Worm (Caenorhabditis elegans) whole organism, mixed stage, embryonic: ENCODE results near the gene idh-1.

Source experiments
- M03D4.4 ChIP-seq: sonication (generic microtip); optimal IDR thresholded peaks from 2 replicates; lab custom pipeline; 2017; ENCODE audit warnings: mild to moderate bottlenecking, missing genetic modification characterization, missing compliant biosample characterization
- bed-3 ChIP-seq: fragments of 200-800 bp; sonication (Bioruptor generic); optimal IDR thresholded peaks from 3 replicates; lab custom pipeline; 2018; ENCODE audit warnings: mild to moderate bottlenecking, missing genetic modification characterization, moderate library complexity, missing compliant biosample characterization
- blmp-1 ChIP-seq: fragments of 150-350 bp; optimal IDR thresholded peaks from 2 replicates; lab custom pipeline; 2014; ENCODE audit warnings: missing biosample characterization, missing genetic modification characterization
- ceh-39 ChIP-seq: fragments of 150-350 bp; optimal IDR thresholded peaks from 2 replicates; lab custom pipeline; 2014; ENCODE audit warnings: missing biosample characterization, missing genetic modification characterization
- ceh-43 ChIP-seq: fragments of 200-800 bp; sonication (Bioruptor generic); optimal IDR thresholded peaks from 2 replicates; lab custom pipeline; 2018; ENCODE audit warnings: mild to moderate bottlenecking, missing genetic modification characterization, moderate library complexity, missing compliant biosample characterization
- ceh-83 ChIP-seq: fragments of 200-800 bp; sonication (Bioruptor generic); optimal IDR thresholded peaks from 2 replicates; lab custom pipeline; 2018; ENCODE audit warnings: mild to moderate bottlenecking, missing genetic modification characterization, missing compliant biosample characterization
- ces-1 ChIP-seq: fragments of 150-350 bp; optimal IDR thresholded peaks from 2 replicates; lab custom pipeline; 2014; ENCODE audit warnings: missing biosample characterization, missing genetic modification reagents, missing genetic modification characterization
- cnd-1 ChIP-seq: fragments of 200-800 bp; sonication (Bioruptor generic); optimal IDR thresholded peaks from 2 replicates; lab custom pipeline; 2018; ENCODE audit warnings: mild to moderate bottlenecking, missing genetic modification characterization, missing compliant biosample characterization
- drap-1 ChIP-seq: fragments of 200-800 bp; sonication (Bioruptor generic); optimal IDR thresholded peaks from 3 replicates; lab custom pipeline; 2018; ENCODE audit warnings: mild to moderate bottlenecking, missing genetic modification characterization, missing compliant biosample characterization
- elt-3 ChIP-seq: fragments of 150-350 bp; optimal IDR thresholded peaks from 2 replicates; lab custom pipeline; 2014; ENCODE audit warnings: missing biosample characterization, missing genetic modification characterization
- flh-1 ChIP-seq: fragments of 200-800 bp; sonication (Bioruptor generic); optimal IDR thresholded peaks from 2 replicates; lab custom pipeline; 2018; ENCODE audit warnings: mild to moderate bottlenecking, missing genetic modification characterization, moderate library complexity, missing compliant biosample characterization
- ham-2 ChIP-seq: fragments of 200-800 bp; sonication (Bioruptor generic); optimal IDR thresholded peaks from 2 replicates; lab custom pipeline; 2018; ENCODE audit warnings: mild to moderate bottlenecking, missing genetic modification characterization, missing compliant biosample characterization
- hlh-1 ChIP-seq: fragments of 150-350 bp; optimal IDR thresholded peaks from 2 replicates; lab custom pipeline; 2014; ENCODE audit warnings: missing biosample characterization, missing genetic modification reagents, missing genetic modification characterization
- lin-32 ChIP-seq: fragments of 200-800 bp; sonication (Bioruptor generic); optimal IDR thresholded peaks from 2 replicates; lab custom pipeline; 2018; ENCODE audit warnings: mild to moderate bottlenecking, missing genetic modification characterization, missing compliant biosample characterization
- lsy-2 ChIP-seq: fragments of 150-350 bp; optimal IDR thresholded peaks from 2 replicates; lab custom pipeline; 2014; ENCODE audit warnings: missing biosample characterization, missing genetic modification characterization
- mab-5 ChIP-seq: fragments of 150-350 bp; optimal IDR thresholded peaks from 2 replicates; lab custom pipeline; 2014; ENCODE audit warnings: missing biosample characterization, missing genetic modification characterization
- mep-1 ChIP-seq: fragments of 150-350 bp; optimal IDR thresholded peaks from 2 replicates; lab custom pipeline; 2017; ENCODE audit warnings: missing biosample characterization, missing genetic modification reagents, missing genetic modification characterization, inconsistent platforms
- mls-2 ChIP-seq: sonication (generic microtip); optimal IDR thresholded peaks from 2 replicates; lab custom pipeline; 2016; ENCODE audit warnings: mild to moderate bottlenecking, missing genetic modification characterization, moderate library complexity, missing compliant biosample characterization
- nhr-12 ChIP-seq: fragments of 150-350 bp; optimal IDR thresholded peaks from 2 replicates; lab custom pipeline; 2014; ENCODE audit warnings: missing biosample characterization, missing genetic modification characterization
- nhr-2 ChIP-seq: fragments of 150-350 bp; optimal IDR thresholded peaks from 2 replicates; lab custom pipeline; 2014; ENCODE audit warnings: missing biosample characterization, missing genetic modification characterization
- nhr-28 ChIP-seq: fragments of 150-350 bp; optimal IDR thresholded peaks from 2 replicates; lab custom pipeline; 2014; ENCODE audit warnings: missing biosample characterization, missing genetic modification characterization
- nhr-76 ChIP-seq: sonication (generic microtip); optimal IDR thresholded peaks from 2 replicates; lab custom pipeline; 2017; ENCODE audit warnings: missing biosample characterization, missing genetic modification characterization
- pha-4 ChIP-seq: fragments of 150-350 bp; optimal IDR thresholded peaks from 2 replicates; lab custom pipeline; 2018; ENCODE audit warnings: missing biosample characterization, missing genetic modification reagents, missing genetic modification characterization
- sem-2 ChIP-seq: fragments of 200-800 bp; sonication (Bioruptor generic); optimal IDR thresholded peaks from 2 replicates; lab custom pipeline; 2018; ENCODE audit warnings: mild to moderate bottlenecking, missing genetic modification characterization, missing compliant biosample characterization
- sptf-1 ChIP-seq: sonication (generic microtip); optimal IDR thresholded peaks from 2 replicates; lab custom pipeline; 2017; ENCODE audit warnings: mild to moderate bottlenecking, missing genetic modification characterization, moderate library complexity, missing compliant biosample characterization
- unc-120 ChIP-seq: sonication (generic microtip); optimal IDR thresholded peaks from 2 replicates; lab custom pipeline; 2017; ENCODE audit warnings: missing genetic modification characterization, missing compliant biosample characterization; ENCODE audit not compliant: poor library complexity, severe bottlenecking
- unc-39 ChIP-seq: fragments of 150-350 bp; optimal IDR thresholded peaks from 2 replicates; lab custom pipeline; 2014; ENCODE audit warnings: missing biosample characterization, missing genetic modification characterization
- unc-62 ChIP-seq: fragments of 150-350 bp; optimal IDR thresholded peaks from 2 replicates; lab custom pipeline; 2014; ENCODE audit warnings: missing biosample characterization, missing genetic modification reagents, missing genetic modification characterization
- zip-8 ChIP-seq: fragments of 150-350 bp; optimal IDR thresholded peaks from 2 replicates; lab custom pipeline; 2014; ENCODE audit warnings: missing biosample characterization, missing genetic modification characterization
- ztf-11 ChIP-seq: fragments of 150-350 bp; optimal IDR thresholded peaks from 2 replicates; lab custom pipeline; 2014; ENCODE audit warnings: missing biosample characterization, missing genetic modification characterization

The idh-1 gene

DNA sequence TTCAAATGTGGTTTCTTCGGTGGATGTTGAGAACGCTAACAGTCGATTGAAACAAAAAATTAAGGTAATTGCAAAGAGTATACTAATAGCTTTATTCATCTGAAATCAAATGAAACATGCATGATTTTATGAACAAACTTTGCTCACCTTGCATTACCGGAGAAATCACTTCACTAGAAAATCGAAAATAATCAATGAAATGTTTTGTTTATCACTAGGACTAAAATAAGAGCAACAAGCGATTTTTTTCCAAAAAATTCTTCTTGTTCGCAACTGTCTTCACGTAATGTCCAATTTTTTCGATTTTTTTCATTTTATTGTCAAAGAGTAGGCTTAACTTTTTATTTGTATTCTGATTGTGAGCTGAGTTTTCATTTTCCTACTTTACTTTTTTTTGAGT is 18.5 kb downstream of the idh-1 start, which contains the start of gene F56D5.9:
Gene F56D5.9, minus strand, starts transcription at position 101 of the 400 bp plus-strand sequence.
- TF ChIP-seq sptf-1 (tag; lab: Kevin White, UChicago) = no peak

DNA sequence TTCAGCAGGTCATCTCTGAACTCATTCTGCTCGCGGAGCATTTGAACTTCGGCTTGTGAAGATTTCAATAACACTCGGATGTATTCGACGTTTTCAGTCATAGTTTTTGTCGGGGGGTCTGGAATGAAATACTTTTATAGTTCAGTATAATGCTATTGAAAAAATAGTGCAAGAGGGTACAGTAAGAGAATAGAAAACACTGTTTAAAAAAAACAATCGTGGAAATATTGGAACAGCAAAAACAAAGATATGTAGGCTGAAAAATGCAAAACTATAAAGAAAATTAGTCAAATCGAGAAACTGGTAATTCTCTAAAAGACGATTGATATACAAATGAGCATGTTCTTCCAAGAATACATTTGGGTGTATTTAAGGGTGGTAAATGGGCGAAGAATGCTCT is 32.9 kb downstream of the idh-1 start, which contains the start of gene F56D5.5:
Gene F56D5.5, minus strand, starts transcription at position 101 of the 400 bp plus-strand sequence.
- TF ChIP-seq lin-32 (GFP tag; lab: Kevin White, UChicago) = no peak
- no peak for TF ChIP-seq nhr-12 (tag; lab: Kevin White, UChicago)
- TF ChIP-seq bed-3 (GFP tag; lab: Kevin White, UChicago) = no peak
- TF ChIP-seq pha-4 (tag; lab: Kevin White, UChicago) = no peak
- TF ChIP-seq mep-1 = no peak
- TF ChIP-seq zip-8 (tag; lab: Kevin White, UChicago) = no peak
- TF ChIP-seq ztf-11 = no peak
- TF ChIP-seq unc-39 (tag; lab: Kevin White, UChicago) = no peak
- no peak for TF ChIP-seq sem-2
- no peak for TF ChIP-seq ceh-39
- no peak for TF ChIP-seq nhr-2
- TF ChIP-seq elt-3 (tag; lab: Kevin White, UChicago) = no peak

DNA sequence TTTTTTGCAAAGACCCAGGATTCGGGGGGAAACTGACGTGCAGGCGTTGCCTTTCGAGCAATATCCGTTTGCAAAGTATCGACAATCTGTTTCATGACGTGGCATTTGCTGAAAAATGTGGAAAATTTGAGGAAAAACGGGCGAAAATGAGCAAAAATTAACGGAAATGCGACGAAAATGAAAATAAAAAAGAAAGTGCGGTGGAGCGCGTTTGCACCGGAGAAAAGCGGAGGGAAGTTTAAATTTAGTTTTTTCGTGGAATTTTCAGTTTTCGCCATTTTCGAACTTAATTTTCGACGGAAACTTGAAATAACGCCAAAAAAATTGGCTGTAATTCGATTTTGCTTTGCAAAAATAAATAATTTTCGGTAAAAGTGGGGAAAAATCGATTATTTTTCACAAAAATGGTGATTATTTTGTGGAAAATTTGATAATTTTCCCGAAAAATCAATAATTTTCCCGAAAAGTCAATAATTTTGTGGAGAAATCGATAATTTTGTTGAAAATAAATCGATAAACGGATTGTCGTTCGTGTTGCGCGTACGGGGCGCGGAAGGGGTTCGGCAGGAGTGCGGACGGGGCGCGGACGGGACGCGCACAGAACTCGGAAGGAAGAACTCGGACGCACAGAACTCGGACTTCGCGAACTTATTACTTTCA is 37.0 kb downstream of the idh-1 start:
- TF ChIP-seq elt-3 (tag; lab: Kevin White, UChicago) (no peak), nhr-2 (no peak), mep-1 (no peak), lin-32 (GFP tag; lab: Kevin White, UChicago) (no peak), sem-2 (no peak), bed-3 (GFP tag; lab: Kevin White, UChicago) (no peak), pha-4 (tag; lab: Kevin White, UChicago) (no peak), lsy-2 (no peak), ztf-11 (no peak), unc-120 (tag; lab: Kevin White, UChicago) (no peak), drap-1 (GFP tag; lab: Kevin White, UChicago) (no peak), nhr-12 (tag; lab: Kevin White, UChicago) (no peak), unc-39 (tag; lab: Kevin White, UChicago) (no peak), flh-1 (GFP tag; lab: Kevin White, UChicago) (no peak), ham-2 (GFP tag; lab: Kevin White, UChicago) (no peak), unc-62 (GFP tag; lab: Kevin White, UChicago) (no peak)

- TF ChIP-seq mls-2 (tag; lab: Kevin White, UChicago) (no peak), ceh-43 (GFP tag; lab: Kevin White, UChicago) (no peak), hlh-1 (tag; lab: Kevin White, UChicago) (no peak), sem-2 (no peak), ces-1 (GFP tag; lab: Kevin White, UChicago) (no peak), sptf-1 (tag; lab: Kevin White, UChicago) (no peak), bed-3 (GFP tag; lab: Kevin White, UChicago) (no peak), nhr-28 (tag; lab: Kevin White, UChicago) (no peak), flh-1 (GFP tag; lab: Kevin White, UChicago) (no peak), blmp-1 (tag; lab: Kevin White, UChicago) (no peak), M03D4.4 (tag; lab: Kevin White, UChicago) (no peak), unc-120 (tag; lab: Kevin White, UChicago) (no peak), lsy-2 (no peak), unc-39 (tag; lab: Kevin White, UChicago) (no peak), elt-3 (tag; lab: Kevin White, UChicago) (no peak)
- TF ChIP-seq, all 35 proteins: peak for 0
Observed at ce11 chrIV:9401715-9402114, 39.2 kb downstream of the idh-1 start, which contains the start of gene F56D5.6. Gene F56D5.6 (plus strand): TSS chrIV:9401922.

DNA sequence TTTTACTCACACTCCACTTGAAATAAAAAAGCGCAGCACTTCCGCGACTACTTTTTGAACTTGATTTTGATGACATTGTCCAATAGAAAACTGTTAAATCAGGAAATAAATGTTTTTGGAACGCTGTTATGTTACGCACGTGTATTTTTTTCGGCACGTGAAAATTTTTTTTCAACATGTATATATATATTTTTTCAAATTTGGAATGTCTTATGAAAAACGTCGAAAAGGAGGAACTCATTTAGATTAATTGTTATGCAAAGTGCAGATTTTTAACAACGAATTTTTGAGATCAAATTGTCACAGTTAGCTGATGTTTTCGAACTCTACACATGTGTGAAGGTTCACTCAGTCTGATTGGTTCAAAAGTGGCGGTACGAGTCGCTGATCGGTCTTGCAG is 42.4 kb downstream of the idh-1 start, which contains the start of gene F56D5.2:
Gene F56D5.2, minus strand, starts transcription at position 101 of the 400 bp plus-strand sequence.
- TF ChIP-seq drap-1 (GFP tag; lab: Kevin White, UChicago) (no peak), sptf-1 (tag; lab: Kevin White, UChicago) (no peak), cnd-1 (no peak), nhr-76 (tag; lab: Kevin White, UChicago) (no peak), ces-1 (GFP tag; lab: Kevin White, UChicago) (no peak), zip-8 (tag; lab: Kevin White, UChicago) (no peak), M03D4.4 (tag; lab: Kevin White, UChicago) (no peak), sem-2 (no peak), unc-39 (tag; lab: Kevin White, UChicago) (no peak), pha-4 (tag; lab: Kevin White, UChicago) (no peak), ham-2 (GFP tag; lab: Kevin White, UChicago) (no peak), mab-5 (tag; lab: Kevin White, UChicago) (no peak), mls-2 (tag; lab: Kevin White, UChicago) (no peak), ceh-83 (no peak), lin-32 (GFP tag; lab: Kevin White, UChicago) (no peak), elt-3 (tag; lab: Kevin White, UChicago) (no peak), mep-1 (no peak), blmp-1 (tag; lab: Kevin White, UChicago) (no peak), hlh-1 (tag; lab: Kevin White, UChicago) (no peak), ztf-11 (no peak)
